Fruit fly (Drosophila melanogaster) whole organism: ENCODE measurements around the gene CG45075.

Source experiments
- CG8478 ChIP-seq: fragments of >200 bp; optimal IDR thresholded peaks from 2 replicates; lab custom pipeline; 2018; ENCODE audit warnings: inconsistent platforms
- EcR ChIP-seq, 2 experiments: fragments of >200 bp; optimal IDR thresholded peaks; 2 replicates each; lab custom pipeline; 2017; ENCODE audit warnings: missing biosample characterization in 2 of 2, missing genetic modification characterization in 2 of 2, missing genetic modification reagents in 2 of 2
- pan ChIP-seq: fragments of >200 bp; optimal IDR thresholded peaks from 2 replicates; lab custom pipeline; 2017

DNA sequence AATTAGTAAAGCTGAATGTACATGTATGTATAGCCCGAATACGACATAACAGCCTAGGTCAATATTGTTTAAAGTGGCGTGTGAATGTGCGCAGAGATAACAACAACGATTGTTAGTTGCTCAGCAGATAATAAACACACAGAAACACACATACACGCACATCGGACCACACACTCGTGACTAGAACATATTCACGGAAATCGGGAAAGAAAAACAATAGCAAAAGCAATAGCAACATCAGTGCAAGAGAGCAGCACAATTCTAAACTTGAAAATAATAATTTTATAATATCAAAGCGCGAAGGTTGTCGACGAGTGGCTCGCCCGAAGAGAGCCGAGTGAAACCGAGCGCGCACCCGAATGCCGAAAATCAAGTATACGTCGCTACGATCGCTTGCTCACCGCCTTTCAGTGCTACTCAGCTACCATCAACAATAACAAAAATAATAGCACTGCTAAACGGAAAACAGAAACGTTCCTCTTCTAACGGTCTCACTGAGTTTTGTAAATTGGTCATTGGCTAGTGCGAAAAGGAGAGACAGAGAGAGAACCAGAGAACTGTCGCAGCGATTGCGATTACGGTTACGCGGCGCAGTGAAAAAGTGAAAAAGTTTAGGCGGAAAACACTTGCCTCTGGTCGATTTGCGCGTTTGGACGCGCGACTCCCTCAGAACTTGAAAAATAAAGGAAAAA is 8.1 kb upstream of the CG45075 start:
- TF ChIP-seq EcR (GFP tag; optimal IDR thresholded peaks at IDR 0.05; lab: Kevin White, UChicago) (no peak), CG8478 (lab: Kevin White, UChicago) (no peak), pan (lab: Kevin White, UChicago) (no peak)
